Fruit fly (Drosophila melanogaster): ENCODE results near the gene Ugt36E1.

dm6 chr2L:18818397-18818796, 8.2 kb upstream of the Ugt36E1 start:
- TF ChIP-seq sage (GFP tag; optimal IDR thresholded peaks at IDR 0.05) (no peak), pan (optimal IDR thresholded peaks at IDR 0.05) (no peak), br (GFP tag; optimal IDR thresholded peaks at IDR 0.05) (no peak), h (GFP tag; optimal IDR thresholded peaks at IDR 0.05) (no peak), psq (GFP tag; optimal IDR thresholded peaks at IDR 0.05) (no peak), OdsH (GFP tag; optimal IDR thresholded peaks at IDR 0.05) (no peak), dsf (GFP tag; optimal IDR thresholded peaks at IDR 0.05; ENCODE audit: borderline replicate concordance) (no peak), CG32264 (GFP tag; optimal IDR thresholded peaks at IDR 0.05) (no peak), Dfd (GFP tag; optimal IDR thresholded peaks at IDR 0.05) (no peak)

All from whole organism, wandering third instar larva.